Fruit fly (Drosophila melanogaster) whole organism, embryonic: ENCODE measurements around the gene cav.

Experiments used
- Aef1 ChIP-seq: fragments of 200-800 bp; sonication (Bioruptor generic); IDR thresholded peaks from 3 replicates; pipeline ENCODE4 v1.3.6; 2022; ENCODE audit warnings: missing biosample characterization, missing genetic modification characterization
- Atf3 ChIP-seq: fragments of 200-800 bp; sonication (Bioruptor generic); optimal IDR thresholded peaks from 3 replicates; lab custom pipeline; 2016; ENCODE audit warnings: missing biosample characterization, missing genetic modification characterization
- Awh ChIP-seq: fragments of 200-800 bp; sonication (Bioruptor generic); IDR thresholded peaks from 2 replicates; pipeline ENCODE4, ENCODE4 v1.3.6; 2022; ENCODE audit warnings: missing biosample characterization, missing genetic modification characterization
- B-H2 ChIP-seq: fragments of 200-800 bp; sonication (Bioruptor generic); optimal IDR thresholded peaks from 2 replicates; lab custom pipeline; 2018; ENCODE audit warnings: missing biosample characterization, mild to moderate bottlenecking, missing genetic modification characterization
- Bgb ChIP-seq: fragments of 200-800 bp; sonication (Bioruptor generic); IDR thresholded peaks from 2 replicates; pipeline ENCODE4 v1.3.6; 2022; ENCODE audit warnings: missing biosample characterization, missing genetic modification characterization; ENCODE audit not compliant: partially characterized antibody
- CG10366 ChIP-seq: fragments of 200-800 bp; sonication (Bioruptor generic); IDR thresholded peaks from 2 replicates; pipeline ENCODE4 v1.3.6; 2022; ENCODE audit warnings: missing biosample characterization, missing genetic modification characterization
- CG10431 ChIP-seq: fragments of 200-800 bp; sonication (Bioruptor generic); optimal IDR thresholded peaks from 3 replicates; lab custom pipeline; 2018; ENCODE audit warnings: missing biosample characterization, mild to moderate bottlenecking, missing genetic modification characterization
- CG11504 ChIP-seq: fragments of 200-800 bp; sonication (Bioruptor generic); optimal IDR thresholded peaks from 3 replicates; lab custom pipeline; 2019; ENCODE audit warnings: missing biosample characterization, mild to moderate bottlenecking, missing genetic modification characterization, moderate library complexity
- CG12104 ChIP-seq: fragments of 200-800 bp; sonication (Bioruptor generic); optimal IDR thresholded peaks from 3 replicates; lab custom pipeline; 2016; ENCODE audit warnings: missing biosample characterization, missing genetic modification characterization
- CG13123 ChIP-seq: fragments of 200-800 bp; sonication (Bioruptor generic); optimal IDR thresholded peaks from 2 replicates; lab custom pipeline; 2016; ENCODE audit warnings: missing biosample characterization, missing genetic modification characterization
- CG15073 ChIP-seq: fragments of 200-800 bp; sonication (Bioruptor generic); optimal IDR thresholded peaks from 2 replicates; lab custom pipeline; 2016; ENCODE audit warnings: missing biosample characterization, missing genetic modification characterization
- CG1603 ChIP-seq: fragments of 200-800 bp; sonication (Bioruptor generic); optimal IDR thresholded peaks from 2 replicates; lab custom pipeline; 2019; ENCODE audit warnings: missing biosample characterization, mild to moderate bottlenecking, missing genetic modification characterization, moderate library complexity
- CG16813 ChIP-seq: fragments of 200-800 bp; sonication (Bioruptor generic); IDR thresholded peaks from 3 replicates; pipeline ENCODE4 v1.3.6; 2022; ENCODE audit warnings: missing biosample characterization, missing genetic modification characterization; ENCODE audit not compliant: partially characterized antibody
- CG2199 ChIP-seq: fragments of 200-800 bp; sonication (Bioruptor generic); IDR thresholded peaks from 3 replicates; pipeline ENCODE4 v1.3.6; 2022; ENCODE audit warnings: missing biosample characterization, missing genetic modification characterization
- CG2202 ChIP-seq: fragments of 200-800 bp; sonication (Bioruptor generic); optimal IDR thresholded peaks from 2 replicates; lab custom pipeline; 2018; ENCODE audit warnings: missing biosample characterization, mild to moderate bottlenecking, missing genetic modification characterization
- CG2712 ChIP-seq: fragments of 200-800 bp; optimal IDR thresholded peaks from 3 replicates; lab custom pipeline; 2019; ENCODE audit warnings: missing biosample characterization, mild to moderate bottlenecking, missing genetic modification characterization, moderate library complexity
- CG33557 ChIP-seq: fragments of 200-800 bp; sonication (Bioruptor generic); optimal IDR thresholded peaks from 2 replicates; lab custom pipeline; 2019; ENCODE audit warnings: missing biosample characterization, mild to moderate bottlenecking, missing genetic modification characterization, moderate library complexity
- CG34224 ChIP-seq: fragments of 200-800 bp; sonication (Bioruptor generic); IDR thresholded peaks from 3 replicates; pipeline ENCODE4 v1.3.6; 2022; ENCODE audit warnings: missing biosample characterization, missing genetic modification characterization; ENCODE audit not compliant: partially characterized antibody
- CG42726 ChIP-seq: fragments of 200-800 bp; sonication (Bioruptor generic); IDR thresholded peaks from 2 replicates; pipeline ENCODE4 v1.3.6; 2022; ENCODE audit warnings: missing biosample characterization, missing genetic modification characterization; ENCODE audit not compliant: partially characterized antibody
- CG9609 ChIP-seq: fragments of 200-800 bp; sonication (Bioruptor generic); optimal IDR thresholded peaks from 3 replicates; lab custom pipeline; 2016; ENCODE audit warnings: missing biosample characterization, missing genetic modification characterization
- CrebB ChIP-seq: fragments of 200-800 bp; sonication (Bioruptor generic); optimal IDR thresholded peaks from 3 replicates; lab custom pipeline; 2018; ENCODE audit warnings: missing biosample characterization, mild to moderate bottlenecking, missing genetic modification characterization
- Doc3 ChIP-seq: fragments of 200-800 bp; sonication (Bioruptor generic); IDR thresholded peaks from 3 replicates; pipeline ENCODE4 v1.3.6; 2022; ENCODE audit warnings: missing biosample characterization, missing genetic modification characterization; ENCODE audit not compliant: partially characterized antibody
- HmgZ ChIP-seq: fragments of 200-800 bp; sonication (Bioruptor generic); optimal IDR thresholded peaks from 2 replicates; lab custom pipeline; 2018; ENCODE audit warnings: missing biosample characterization, mild to moderate bottlenecking, missing genetic modification characterization
- Hr78 ChIP-seq, 2 experiments: fragments of 200-800 bp in 1 of 2; fragments of >200 bp in 1 of 2; sonication (Bioruptor generic) in 1 of 2; optimal IDR thresholded peaks; 2 replicates each; lab custom pipeline; 2017 to 2019; ENCODE audit warnings: missing biosample characterization in 2 of 2, missing genetic modification characterization in 2 of 2, mild to moderate bottlenecking in 1 of 2, moderate library complexity in 1 of 2
- Med ChIP-seq: fragments of 200-800 bp; sonication (Bioruptor generic); peaks from one replicate; lab custom pipeline; 2016; ENCODE audit warnings: missing biosample characterization, missing genetic modification characterization, mild to moderate bottlenecking, inconsistent platforms, moderate library complexity
- NC2β ChIP-seq: fragments of 200-800 bp; sonication (Bioruptor generic); optimal IDR thresholded peaks from 2 replicates; lab custom pipeline; 2016; ENCODE audit warnings: missing biosample characterization, missing genetic modification characterization
- Opbp ChIP-seq: fragments of 200-800 bp; sonication (Bioruptor generic); IDR thresholded peaks from 3 replicates; pipeline ENCODE4 v1.3.6; 2022; ENCODE audit warnings: missing biosample characterization, missing genetic modification characterization; ENCODE audit not compliant: partially characterized antibody
- YL-1 ChIP-seq: fragments of 200-800 bp; sonication (Bioruptor generic); optimal IDR thresholded peaks from 3 replicates; lab custom pipeline; 2017; ENCODE audit warnings: missing biosample characterization, mild to moderate bottlenecking, missing genetic modification characterization
- bbx ChIP-seq: fragments of 200-800 bp; sonication (Bioruptor generic); IDR thresholded peaks from 2 replicates; pipeline ENCODE4 v1.3.6; 2022; ENCODE audit warnings: missing biosample characterization, missing genetic modification characterization; ENCODE audit not compliant: partially characterized antibody
- bowl ChIP-seq: fragments of 200-800 bp; sonication (Bioruptor generic); IDR thresholded peaks from 2 replicates; pipeline ENCODE4 v1.3.6; 2022; ENCODE audit warnings: missing biosample characterization, missing genetic modification characterization
- bsh ChIP-seq, 2 experiments: fragments of 200-800 bp; sonication (Bioruptor generic); optimal IDR thresholded peaks; 2 replicates each; lab custom pipeline; 2017 to 2018; ENCODE audit warnings: mild to moderate bottlenecking in 2 of 2, missing biosample characterization in 2 of 2, missing genetic modification characterization in 2 of 2, moderate library complexity in 1 of 2
- cas ChIP-seq: fragments of 200-800 bp; sonication (Bioruptor generic); IDR thresholded peaks from 2 replicates; pipeline ENCODE4 v1.3.6; 2022; ENCODE audit warnings: missing biosample characterization, missing genetic modification characterization
- caup ChIP-seq: fragments of 200-800 bp; sonication (Bioruptor generic); optimal IDR thresholded peaks from 3 replicates; lab custom pipeline; 2017; ENCODE audit warnings: missing biosample characterization, mild to moderate bottlenecking, missing genetic modification characterization, moderate library complexity; ENCODE audit not compliant: severe bottlenecking
- dm ChIP-seq: fragments of 200-800 bp; sonication (Bioruptor generic); optimal IDR thresholded peaks from 3 replicates; lab custom pipeline; 2016; ENCODE audit warnings: missing biosample characterization, missing genetic modification characterization
- dpn ChIP-seq, 2 experiments: fragments of 200-800 bp; sonication (Bioruptor generic); optimal IDR thresholded peaks; 3 replicates each; lab custom pipeline; 2016; ENCODE audit warnings: missing biosample characterization in 2 of 2, missing genetic modification characterization in 2 of 2
- grn ChIP-seq: fragments of 200-800 bp; sonication (Bioruptor generic); optimal IDR thresholded peaks from 3 replicates; lab custom pipeline; 2017; ENCODE audit warnings: missing biosample characterization, missing genetic modification characterization
- hbn ChIP-seq: fragments of 200-800 bp; sonication (Bioruptor generic); IDR thresholded peaks from 2 replicates; pipeline ENCODE4 v1.3.6; 2022; ENCODE audit warnings: missing biosample characterization, missing genetic modification characterization; ENCODE audit not compliant: partially characterized antibody
- hkb ChIP-seq, 2 experiments: fragments of 200-800 bp in 1 of 2; fragments of >200 bp in 1 of 2; sonication (Bioruptor generic) in 1 of 2; IDR thresholded peaks in 1 of 2; optimal IDR thresholded peaks in 1 of 2; 2 replicates each; pipeline versions ENCODE4 v1.3.6 to Lab custom; 2017 to 2022; ENCODE audit warnings: missing biosample characterization in 1 of 2, missing genetic modification characterization in 1 of 2
- insv ChIP-seq, 2 experiments: fragments of 200-800 bp; sonication (Bioruptor generic); optimal IDR thresholded peaks; 3 replicates each; lab custom pipeline; 2016 to 2018; ENCODE audit warnings: missing biosample characterization in 2 of 2, missing genetic modification characterization in 2 of 2
- inv ChIP-seq: fragments of 200-800 bp; sonication (Bioruptor generic); IDR thresholded peaks from 2 replicates; pipeline ENCODE4 v1.3.6; 2022; ENCODE audit warnings: missing biosample characterization, missing genetic modification characterization; ENCODE audit not compliant: partially characterized antibody
- jing ChIP-seq: fragments of 200-800 bp; sonication (Bioruptor generic); optimal IDR thresholded peaks from 2 replicates; lab custom pipeline; 2018; ENCODE audit warnings: missing biosample characterization, mild to moderate bottlenecking, missing genetic modification characterization
- nerfin-2 ChIP-seq: fragments of 200-800 bp; sonication (Bioruptor generic); IDR thresholded peaks from 2 replicates; pipeline ENCODE4 v1.3.6; 2022; ENCODE audit warnings: missing biosample characterization, missing genetic modification characterization; ENCODE audit not compliant: partially characterized antibody
- pzg ChIP-seq: fragments of 200-800 bp; sonication (Bioruptor generic); optimal IDR thresholded peaks from 3 replicates; lab custom pipeline; 2018; ENCODE audit warnings: missing biosample characterization, mild to moderate bottlenecking, missing genetic modification characterization, moderate library complexity
- slbo ChIP-seq: fragments of 200-800 bp; sonication (Bioruptor generic); IDR thresholded peaks from 2 replicates; pipeline ENCODE4 v1.3.6; 2022; ENCODE audit warnings: missing biosample characterization, missing genetic modification characterization
- stwl ChIP-seq: fragments of 200-800 bp; sonication (Bioruptor generic); optimal IDR thresholded peaks from 3 replicates; lab custom pipeline; 2018; ENCODE audit warnings: missing biosample characterization, mild to moderate bottlenecking, missing genetic modification characterization, moderate library complexity
- sug ChIP-seq: fragments of 200-800 bp; optimal IDR thresholded peaks from 2 replicates; lab custom pipeline; 2019; ENCODE audit warnings: missing biosample characterization, mild to moderate bottlenecking, missing genetic modification characterization, moderate library complexity
- unpg ChIP-seq: fragments of 200-800 bp; sonication (Bioruptor generic); optimal IDR thresholded peaks from 3 replicates; lab custom pipeline; 2018; ENCODE audit warnings: missing biosample characterization, mild to moderate bottlenecking, missing genetic modification characterization, moderate library complexity
- vnd ChIP-seq: fragments of 200-800 bp; sonication (Bioruptor generic); IDR thresholded peaks from 3 replicates; pipeline ENCODE4 v1.3.6; 2022; ENCODE audit warnings: missing biosample characterization, missing genetic modification characterization; ENCODE audit not compliant: partially characterized antibody

cav gene

DNA sequence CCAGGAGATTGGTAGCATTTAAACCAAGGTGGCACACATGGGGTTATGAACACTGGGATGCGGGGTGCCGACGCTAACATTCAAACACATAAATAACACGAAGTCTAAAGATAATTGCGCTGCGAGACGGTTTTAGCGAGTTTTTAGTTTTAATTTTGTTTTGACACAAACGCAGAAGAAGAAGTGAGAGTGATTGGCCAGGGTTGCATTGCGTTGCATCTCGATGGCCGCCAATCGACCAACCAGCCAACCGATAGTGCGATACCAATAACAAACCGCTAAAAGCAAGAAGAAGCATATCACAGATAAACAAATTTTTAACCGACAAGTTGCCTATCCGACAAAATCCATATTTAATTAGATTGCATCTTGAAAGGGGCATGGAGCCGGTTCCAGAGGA lies 5.8 kb downstream of the cav start, which contains the start of the genes Spps and CG13609 (continued):
- TF ChIP-seq CG10366 (GFP tag; lab: Robert Waterston, UW): no peak
- peak; percentile 88 for TF ChIP-seq stwl
- TF ChIP-seq pzg: peak; percentile 80
- peak; percentile 92 for TF ChIP-seq CG42726
- peak; percentile 3 for TF ChIP-seq CG9609 (GFP tag; lab: Kevin White, UChicago)
- TF ChIP-seq bowl (GFP tag; lab: Robert Waterston, UW): no peak
- TF ChIP-seq inv (GFP tag; lab: Robert Waterston, UW): peak; percentile 93
- TF ChIP-seq CG15073 (GFP tag; lab: Kevin White, UChicago): no peak
- peak in 1 of 2 experiments; percentile 13 for TF ChIP-seq bsh (GFP tag; optimal IDR thresholded peaks at IDR 0.05; lab: Kevin White, UChicago)
- peak; percentile 98 for TF ChIP-seq bbx (GFP tag; lab: Robert Waterston, UW)
- peak; percentile 65 for TF ChIP-seq grn (GFP tag; lab: Kevin White, UChicago)
- peak; percentile 99 for TF ChIP-seq CG34224
- no peak for TF ChIP-seq hkb (optimal IDR thresholded peaks at IDR 0.05; lab: Kevin White, UChicago)
- TF ChIP-seq hkb (GFP tag; IDR thresholded peaks at IDR 0.05; lab: Robert Waterston, UW): peak; percentile 19; the same call in 1 of the 2 replicates
- peak; percentile 1 for TF ChIP-seq CG2202
- peak; percentile 86 for TF ChIP-seq vnd (GFP tag; lab: Robert Waterston, UW)
- peak; percentile 95 for TF ChIP-seq hbn
- peak; percentile 95 for TF ChIP-seq CG16813 (GFP tag; lab: Robert Waterston, UW)
- TF ChIP-seq Bgb (GFP tag; lab: Robert Waterston, UW): peak; percentile 99
- TF ChIP-seq dpn (GFP tag; optimal IDR thresholded peaks at IDR 0.05; lab: Kevin White, UChicago): peak in 1 of 2 experiments; percentile 38
- peak; percentile 71 for TF ChIP-seq HmgZ (tag; lab: Kevin White, UChicago)
- TF ChIP-seq sug (tag; lab: Kevin White, UChicago): peak; percentile 25
- TF ChIP-seq CG1603 (tag; lab: Kevin White, UChicago): peak; percentile 85
- peak; percentile 83 for TF ChIP-seq Doc3 (GFP tag; lab: Robert Waterston, UW)
- TF ChIP-seq Atf3: no peak
- TF ChIP-seq B-H2 (GFP tag; lab: Kevin White, UChicago): peak; percentile 59
- TF ChIP-seq Aef1 (GFP tag; lab: Robert Waterston, UW): no peak
- TF ChIP-seq CG10431 (GFP tag; lab: Kevin White, UChicago): peak; percentile 46
- TF ChIP-seq CG13123: no peak
- peak; percentile 87 for TF ChIP-seq Med
- peak; percentile 98 for TF ChIP-seq Opbp (GFP tag; lab: Robert Waterston, UW)
- no peak for TF ChIP-seq CG2199
- no peak for TF ChIP-seq Hr78 (GFP tag; optimal IDR thresholded peaks at IDR 0.05; lab: Kevin White, UChicago)
- no peak for TF ChIP-seq CG11504 (tag; lab: Kevin White, UChicago)
- no peak for TF ChIP-seq cas
- TF ChIP-seq caup (GFP tag; lab: Kevin White, UChicago): peak; percentile 33
- TF ChIP-seq dm (GFP tag; lab: Kevin White, UChicago): peak; percentile 14
- peak; percentile 40 for TF ChIP-seq CrebB
- TF ChIP-seq CG2712 (tag; lab: Kevin White, UChicago): peak; percentile 38
- peak; percentile 36 for TF ChIP-seq NC2β
- no peak for TF ChIP-seq Awh (GFP tag; lab: Robert Waterston, UW)
- peak in 1 of 2 experiments; percentile 16 for TF ChIP-seq insv (GFP tag; optimal IDR thresholded peaks at IDR 0.05; lab: Kevin White, UChicago)
- peak; percentile 89 for TF ChIP-seq YL-1 (GFP tag; lab: Kevin White, UChicago)
- TF ChIP-seq slbo: peak; percentile 42; the same call in 1 of the 2 replicates
- no peak for TF ChIP-seq jing (GFP tag; lab: Kevin White, UChicago)
- TF ChIP-seq unpg (GFP tag; lab: Kevin White, UChicago): no peak
- peak; percentile 46 for TF ChIP-seq CG33557 (GFP tag; lab: Kevin White, UChicago)
- peak; percentile 94 for TF ChIP-seq nerfin-2 (GFP tag; lab: Robert Waterston, UW)
- TF ChIP-seq CG12104 (GFP tag; lab: Kevin White, UChicago): no peak
